Worm (Caenorhabditis elegans) whole organism, young adult: ENCODE results near the gene lin-14.

Experiments
- F49E8.2 ChIP-seq: sonication (generic microtip); optimal IDR thresholded peaks from 3 replicates; lab custom pipeline; 2017; ENCODE audit warnings: missing genetic modification characterization, mild to moderate bottlenecking, missing compliant biosample characterization, antibody characterized with exemption, moderate library complexity; ENCODE audit not compliant: insufficient read depth
- lsl-1 ChIP-seq: fragments of 200-800 bp; sonication (Bioruptor generic); optimal IDR thresholded peaks from 2 replicates; lab custom pipeline; 2018; ENCODE audit warnings: mild to moderate bottlenecking, missing genetic modification characterization, moderate library complexity, missing compliant biosample characterization
- mel-28 ChIP-seq: sonication (generic microtip); optimal IDR thresholded peaks from 2 replicates; lab custom pipeline; 2016; ENCODE audit warnings: borderline replicate concordance, mild to moderate bottlenecking, missing genetic modification characterization, missing compliant biosample characterization
- tbx-9 ChIP-seq: sonication (generic microtip); optimal IDR thresholded peaks from 2 replicates; lab custom pipeline; 2016; ENCODE audit warnings: borderline replicate concordance, missing genetic modification characterization, inconsistent platforms, missing compliant biosample characterization
- unc-130 ChIP-seq: sonication (generic microtip); optimal IDR thresholded peaks from 2 replicates; lab custom pipeline; 2016; ENCODE audit warnings: missing genetic modification reagents, missing genetic modification characterization, missing compliant biosample characterization
- unc-62 ChIP-seq: fragments of 150-350 bp; optimal IDR thresholded peaks from 2 replicates; lab custom pipeline; 2014; ENCODE audit warnings: missing biosample characterization, missing genetic modification reagents, missing genetic modification characterization

- no peak for TF ChIP-seq lsl-1 (GFP tag; lab: Kevin White, UChicago)
- TF ChIP-seq unc-130 (GFP tag; lab: Kevin White, UChicago), result no peak
- no peak for TF ChIP-seq mel-28 (tag; lab: Kevin White, UChicago)
- TF ChIP-seq F49E8.2 (tag; lab: Kevin White, UChicago), result no peak
- TF ChIP-seq unc-62 (GFP tag; lab: Kevin White, UChicago), result no peak
- TF ChIP-seq tbx-9 (tag; lab: Kevin White, UChicago), result no peak
Measured at ce11 chrX:11471409-11471808, 6.0 kb downstream of the lin-14 start.
